Worm (Caenorhabditis elegans) whole organism, late embryonic: Measurements from ENCODE around the gene unc-41.
A peak's percentile ranks its signal among the peaks of the same experiment; 100 is the strongest.

ENCODE experiments used
- C08G9.2 ChIP-seq: sonication (generic microtip); optimal IDR thresholded peaks from 2 replicates; lab custom pipeline; 2016; ENCODE audit warnings: mild to moderate bottlenecking, missing genetic modification characterization, moderate library complexity, missing compliant biosample characterization
- C38D4.7 ChIP-seq: fragments of 200-800 bp; sonication (Bioruptor generic); optimal IDR thresholded peaks from 2 replicates; lab custom pipeline; 2018; ENCODE audit warnings: mild to moderate bottlenecking, missing genetic modification characterization, moderate library complexity, missing compliant biosample characterization
- F13H6.1 ChIP-seq: sonication (generic microtip); optimal IDR thresholded peaks from 2 replicates; lab custom pipeline; 2016; ENCODE audit warnings: missing genetic modification characterization, missing compliant biosample characterization
- K02D7.2 ChIP-seq: sonication (generic microtip); optimal IDR thresholded peaks from 2 replicates; lab custom pipeline; 2017; ENCODE audit warnings: mild to moderate bottlenecking, missing genetic modification characterization, missing compliant biosample characterization
- T23F11.4 ChIP-seq: fragments of 200-800 bp; sonication (Bioruptor generic); optimal IDR thresholded peaks from 2 replicates; lab custom pipeline; 2018; ENCODE audit warnings: mild to moderate bottlenecking, missing genetic modification characterization, missing compliant biosample characterization
- Y22D7AL.16 ChIP-seq: sonication (generic microtip); optimal IDR thresholded peaks from 2 replicates; lab custom pipeline; 2016; ENCODE audit warnings: missing genetic modification characterization, missing compliant biosample characterization
- ahr-1 ChIP-seq: sonication (generic microtip); optimal IDR thresholded peaks from 2 replicates; lab custom pipeline; 2016; ENCODE audit warnings: missing genetic modification characterization, missing compliant biosample characterization
- ceh-14 ChIP-seq: sonication (generic microtip); optimal IDR thresholded peaks from 2 replicates; lab custom pipeline; 2016; ENCODE audit warnings: missing genotype, missing genetic modification characterization, missing compliant biosample characterization
- ceh-18 ChIP-seq: sonication (generic microtip); optimal IDR thresholded peaks from 2 replicates; lab custom pipeline; 2016; ENCODE audit warnings: missing genetic modification characterization, missing compliant biosample characterization
- ceh-2 ChIP-seq: sonication (generic microtip); optimal IDR thresholded peaks from 2 replicates; lab custom pipeline; 2016; ENCODE audit warnings: missing genotype, missing genetic modification characterization, missing compliant biosample characterization
- ceh-22 ChIP-seq: sonication (generic microtip); optimal IDR thresholded peaks from 2 replicates; lab custom pipeline; 2017; ENCODE audit warnings: missing biosample characterization, missing genetic modification characterization
- ceh-24 ChIP-seq: sonication (generic microtip); optimal IDR thresholded peaks from 2 replicates; lab custom pipeline; 2016; ENCODE audit warnings: mild to moderate bottlenecking, missing genetic modification characterization, missing compliant biosample characterization
- ceh-31 ChIP-seq: sonication (generic microtip); optimal IDR thresholded peaks from 2 replicates; lab custom pipeline; 2016; ENCODE audit warnings: missing genetic modification characterization, missing compliant biosample characterization
- ceh-34 ChIP-seq: sonication (generic microtip); optimal IDR thresholded peaks from 2 replicates; lab custom pipeline; 2016; ENCODE audit warnings: mild to moderate bottlenecking, missing genetic modification characterization, missing compliant biosample characterization
- ceh-45 ChIP-seq: fragments of 200-800 bp; sonication (Bioruptor generic); IDR thresholded peaks from 2 replicates; pipeline ENCODE4 v1.3.6; 2022; ENCODE audit warnings: missing genetic modification reagents, missing genetic modification characterization, missing compliant biosample characterization
- ceh-6 ChIP-seq: fragments of 200-800 bp; sonication (Bioruptor generic); optimal IDR thresholded peaks from 2 replicates; lab custom pipeline; 2018; ENCODE audit warnings: mild to moderate bottlenecking, missing genetic modification characterization, missing compliant biosample characterization
- che-1 ChIP-seq: sonication (generic microtip); optimal IDR thresholded peaks from 2 replicates; lab custom pipeline; 2016; ENCODE audit warnings: mild to moderate bottlenecking, missing genetic modification characterization, missing compliant biosample characterization
- dve-1 ChIP-seq: sonication (generic microtip); optimal IDR thresholded peaks from 2 replicates; lab custom pipeline; 2017; ENCODE audit warnings: antibody characterized with exemption, mild to moderate bottlenecking, missing genetic modification characterization, missing compliant biosample characterization
- elt-4 ChIP-seq: sonication (generic microtip); optimal IDR thresholded peaks from 2 replicates; lab custom pipeline; 2016; ENCODE audit warnings: missing genetic modification characterization, missing compliant biosample characterization
- ets-4 ChIP-seq: sonication (generic microtip); optimal IDR thresholded peaks from 2 replicates; lab custom pipeline; 2016; ENCODE audit warnings: missing genetic modification characterization, missing compliant biosample characterization
- eyg-1 ChIP-seq: sonication (generic microtip); optimal IDR thresholded peaks from 2 replicates; lab custom pipeline; 2016; ENCODE audit warnings: missing genotype, missing genetic modification characterization, missing compliant biosample characterization
- fkh-10 ChIP-seq: fragments of 150-350 bp; optimal IDR thresholded peaks from 2 replicates; lab custom pipeline; 2014; ENCODE audit warnings: missing biosample characterization, missing genetic modification reagents, missing genetic modification characterization
- fkh-6 ChIP-seq: sonication (generic microtip); optimal IDR thresholded peaks from 2 replicates; lab custom pipeline; 2016; ENCODE audit warnings: missing genetic modification characterization, missing compliant biosample characterization
- hlh-15 ChIP-seq: sonication (generic microtip); optimal IDR thresholded peaks from 2 replicates; lab custom pipeline; 2016; ENCODE audit warnings: missing genetic modification characterization, missing compliant biosample characterization
- hlh-30 ChIP-seq: sonication (generic microtip); optimal IDR thresholded peaks from 2 replicates; lab custom pipeline; 2017; ENCODE audit warnings: antibody characterized with exemption, missing genetic modification characterization, missing compliant biosample characterization; ENCODE audit not compliant: insufficient read depth
- hlh-6 ChIP-seq: sonication (generic microtip); optimal IDR thresholded peaks from 2 replicates; lab custom pipeline; 2016; ENCODE audit warnings: missing genotype, missing genetic modification characterization, missing compliant biosample characterization
- lim-6 ChIP-seq: sonication (generic microtip); optimal IDR thresholded peaks from 2 replicates; lab custom pipeline; 2016; ENCODE audit warnings: missing genetic modification characterization, missing compliant biosample characterization
- lin-11 ChIP-seq: fragments of 200-800 bp; sonication (Bioruptor generic); optimal IDR thresholded peaks from 2 replicates; lab custom pipeline; 2018; ENCODE audit warnings: mild to moderate bottlenecking, missing genetic modification characterization, missing compliant biosample characterization
- madf-2 ChIP-seq: sonication (generic microtip); optimal IDR thresholded peaks from 2 replicates; lab custom pipeline; 2017; ENCODE audit warnings: missing genetic modification characterization, missing compliant biosample characterization
- nfya-1 ChIP-seq: sonication (generic microtip); optimal IDR thresholded peaks from 2 replicates; lab custom pipeline; 2017; ENCODE audit warnings: missing genetic modification characterization, mild to moderate bottlenecking, missing compliant biosample characterization, antibody characterized with exemption, moderate library complexity
- nhr-11 ChIP-seq: fragments of 150-350 bp; optimal IDR thresholded peaks from 2 replicates; lab custom pipeline; 2014; ENCODE audit warnings: missing biosample characterization, missing genetic modification characterization
- nhr-232 ChIP-seq: sonication (generic microtip); optimal IDR thresholded peaks from 2 replicates; lab custom pipeline; 2016; ENCODE audit warnings: missing genetic modification characterization, missing compliant biosample characterization
- npax-4 ChIP-seq: sonication (generic microtip); optimal IDR thresholded peaks from 2 replicates; lab custom pipeline; 2016; ENCODE audit warnings: missing genetic modification characterization, missing compliant biosample characterization
- odd-2 ChIP-seq: sonication (generic microtip); optimal IDR thresholded peaks from 2 replicates; lab custom pipeline; 2017; ENCODE audit warnings: antibody characterized with exemption, mild to moderate bottlenecking, missing genetic modification characterization, missing compliant biosample characterization
- pag-3 ChIP-seq: sonication (generic microtip); optimal IDR thresholded peaks from 2 replicates; lab custom pipeline; 2016; ENCODE audit warnings: missing compliant biosample characterization, missing genetic modification characterization, borderline replicate concordance
- pat-9 ChIP-seq: fragments of 200-800 bp; sonication (Bioruptor generic); optimal IDR thresholded peaks from 2 replicates; lab custom pipeline; 2018; ENCODE audit warnings: mild to moderate bottlenecking, missing genetic modification characterization, moderate library complexity, missing compliant biosample characterization
- pax-1 ChIP-seq: fragments of 150-350 bp; optimal IDR thresholded peaks from 2 replicates; lab custom pipeline; 2014; ENCODE audit warnings: missing biosample characterization, missing genetic modification characterization
- pha-4 ChIP-seq: fragments of 150-350 bp; optimal IDR thresholded peaks from 2 replicates; lab custom pipeline; 2018; ENCODE audit warnings: missing biosample characterization, missing genetic modification reagents, missing genetic modification characterization
- pros-1 ChIP-seq: fragments of 150-350 bp; optimal IDR thresholded peaks from 2 replicates; lab custom pipeline; 2014; ENCODE audit warnings: missing biosample characterization, missing genetic modification reagents, missing genetic modification characterization
- rnt-1 ChIP-seq: sonication (generic microtip); optimal IDR thresholded peaks from 2 replicates; lab custom pipeline; 2016; ENCODE audit warnings: missing genetic modification characterization, missing compliant biosample characterization
- sdc-2 ChIP-seq: sonication (generic microtip); optimal IDR thresholded peaks from 2 replicates; lab custom pipeline; 2016; ENCODE audit warnings: missing genotype, missing genetic modification characterization, missing compliant biosample characterization
- sox-2 ChIP-seq: fragments of 200-800 bp; sonication (Bioruptor generic); IDR thresholded peaks from 2 replicates; pipeline ENCODE4 v1.3.6; 2022; ENCODE audit warnings: missing genetic modification reagents, missing genetic modification characterization, missing compliant biosample characterization
- sox-4 ChIP-seq: sonication (generic microtip); optimal IDR thresholded peaks from 2 replicates; lab custom pipeline; 2017; ENCODE audit warnings: mild to moderate bottlenecking, missing genetic modification characterization, inconsistent platforms, missing compliant biosample characterization
- syd-9 ChIP-seq: sonication (generic microtip); optimal IDR thresholded peaks from 2 replicates; lab custom pipeline; 2016; ENCODE audit warnings: mild to moderate bottlenecking, missing genetic modification characterization, moderate library complexity, missing compliant biosample characterization
- tbx-2 ChIP-seq: sonication (generic microtip); optimal IDR thresholded peaks from 2 replicates; lab custom pipeline; 2016; ENCODE audit warnings: missing genetic modification characterization, missing compliant biosample characterization
- tbx-7 ChIP-seq: sonication (generic microtip); optimal IDR thresholded peaks from 2 replicates; lab custom pipeline; 2016; ENCODE audit warnings: missing genotype, missing genetic modification characterization, missing compliant biosample characterization
- unc-55 ChIP-seq: sonication (generic microtip); optimal IDR thresholded peaks from 2 replicates; lab custom pipeline; 2017; ENCODE audit warnings: missing biosample characterization, missing genetic modification reagents, missing genetic modification characterization
- unc-86 ChIP-seq: sonication (generic microtip); optimal IDR thresholded peaks from 2 replicates; lab custom pipeline; 2016; ENCODE audit warnings: missing genetic modification characterization, missing compliant biosample characterization

The unc-41 gene

ce11 chrV:10003315-10003969 lies 27.4 kb upstream of the unc-41 start:
- TF ChIP-seq syd-9 (tag; lab: Kevin White, UChicago) (no peak), nhr-232 (no peak), hlh-30 (tag; lab: Kevin White, UChicago) (no peak), C08G9.2 (tag; lab: Kevin White, UChicago) (no peak), fkh-10 (GFP tag; lab: Kevin White, UChicago) (no peak), pha-4 (no peak), unc-55 (peak; percentile 20), K02D7.2 (tag; lab: Kevin White, UChicago) (no peak), ceh-14 (no peak), hlh-15 (tag; lab: Kevin White, UChicago) (no peak), hlh-6 (tag; lab: Kevin White, UChicago) (no peak), nfya-1 (peak; percentile 34), ceh-18 (peak; percentile 18), eyg-1 (tag; lab: Kevin White, UChicago) (no peak), pax-1 (tag; lab: Kevin White, UChicago) (peak; percentile 20), F13H6.1 (tag; lab: Kevin White, UChicago) (no peak)

DNA sequence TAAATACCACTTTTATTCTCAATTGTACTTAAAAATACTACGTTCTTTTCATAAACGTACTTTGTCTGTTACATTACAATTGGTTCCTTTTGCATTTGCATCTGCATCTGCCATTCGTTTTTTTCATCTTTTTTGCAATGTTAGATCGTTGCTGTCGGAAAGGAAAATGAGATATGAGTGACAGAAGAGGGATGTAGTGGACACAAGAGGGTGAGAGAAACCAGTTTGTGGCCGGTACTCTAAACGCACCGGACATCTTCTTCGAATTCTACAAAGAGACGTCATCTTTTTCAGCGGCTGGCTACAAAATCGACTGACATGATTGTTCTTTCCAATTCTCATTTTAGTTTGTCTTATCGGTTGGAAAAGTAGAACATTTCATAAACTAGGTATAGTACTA lies 26.7 kb upstream of the unc-41 start:
- no peak for TF ChIP-seq ceh-2 (tag; lab: Kevin White, UChicago)
- TF ChIP-seq unc-86 (tag; lab: Kevin White, UChicago) = no peak
- TF ChIP-seq C08G9.2 (tag; lab: Kevin White, UChicago) = no peak
- no peak for TF ChIP-seq fkh-6 (tag; lab: Kevin White, UChicago)
- TF ChIP-seq che-1 (tag; lab: Kevin White, UChicago) = no peak
- TF ChIP-seq tbx-2 (tag; lab: Kevin White, UChicago) = no peak
- no peak for TF ChIP-seq dve-1
- no peak for TF ChIP-seq nhr-11
- TF ChIP-seq lin-11 (tag; lab: Kevin White, UChicago) = no peak
- no peak for TF ChIP-seq syd-9 (tag; lab: Kevin White, UChicago)
- no peak for TF ChIP-seq ets-4 (tag; lab: Kevin White, UChicago)
- no peak for TF ChIP-seq sox-2 (GFP tag; lab: Robert Waterston, UW)
- no peak for TF ChIP-seq lim-6 (tag; lab: Kevin White, UChicago)
- no peak for TF ChIP-seq F13H6.1 (tag; lab: Kevin White, UChicago)
- no peak for TF ChIP-seq npax-4

ce11 chrV:10000760-10001159 lies 24.7 kb upstream of the unc-41 start, which contains the start of gene K08H10.10:
TSS of gene K08H10.10 (plus strand) at chrV:10001060.
- TF ChIP-seq elt-4 (tag; lab: Kevin White, UChicago) (no peak), ceh-31 (tag; lab: Kevin White, UChicago) (no peak), ceh-22 (no peak), lim-6 (tag; lab: Kevin White, UChicago) (no peak), dve-1 (no peak), odd-2 (no peak), sox-4 (tag; lab: Kevin White, UChicago) (no peak), ceh-45 (GFP tag; lab: Robert Waterston, UW) (no peak), ahr-1 (no peak), madf-2 (tag; lab: Kevin White, UChicago) (no peak), rnt-1 (no peak), Y22D7AL.16 (no peak), eyg-1 (tag; lab: Kevin White, UChicago) (no peak), hlh-15 (tag; lab: Kevin White, UChicago) (no peak)

DNA sequence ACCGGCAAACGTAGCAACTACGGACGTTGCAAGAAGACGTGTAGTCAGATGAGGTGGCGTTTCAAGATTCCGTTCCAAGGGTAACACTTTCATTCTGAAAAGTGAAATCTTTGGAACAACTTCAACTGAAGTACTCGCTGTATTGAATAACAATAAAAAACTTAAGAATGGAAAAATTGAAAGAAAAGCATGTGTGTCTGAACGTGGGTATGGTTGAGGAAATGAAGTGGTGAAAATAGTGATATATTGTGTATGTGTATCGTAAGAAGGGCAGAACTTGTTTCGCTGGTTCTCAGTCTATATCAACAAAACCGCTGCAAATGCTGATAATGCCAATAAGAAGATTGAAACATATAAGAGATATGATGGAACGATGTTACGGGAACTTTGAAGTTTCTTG lies 19.8 kb upstream of the unc-41 start, which contains the start of gene K08H10.6:
TSS of gene K08H10.6 (minus strand) at position 101 of the 400 bp plus-strand sequence.
- TF ChIP-seq pag-3 (no peak), hlh-15 (tag; lab: Kevin White, UChicago) (no peak), ceh-6 (GFP tag; lab: Kevin White, UChicago) (no peak), T23F11.4 (GFP tag; lab: Kevin White, UChicago) (no peak), sdc-2 (tag; lab: Kevin White, UChicago) (no peak), ceh-34 (tag; lab: Kevin White, UChicago) (no peak), nfya-1 (no peak), hlh-6 (tag; lab: Kevin White, UChicago) (no peak), pax-1 (tag; lab: Kevin White, UChicago) (no peak), npax-4 (no peak), pat-9 (tag; lab: Kevin White, UChicago) (no peak), elt-4 (tag; lab: Kevin White, UChicago) (no peak), C38D4.7 (GFP tag; lab: Kevin White, UChicago) (no peak), tbx-7 (no peak), fkh-10 (GFP tag; lab: Kevin White, UChicago) (no peak), pros-1 (no peak), ceh-24 (tag; lab: Kevin White, UChicago) (no peak), sox-2 (GFP tag; lab: Robert Waterston, UW) (no peak)
